Worm (Caenorhabditis elegans) whole organism, L4 larva: Measurements from ENCODE around the gene smg-4.

Source experiments
- arid-1 ChIP-seq: fragments of 200-800 bp; sonication (Bioruptor generic); conservative IDR thresholded peaks from 2 replicates; pipeline ENCODE4 v1.3.6; 2022; ENCODE audit warnings: missing genetic modification reagents, missing genetic modification characterization, missing compliant biosample characterization
- cey-2 ChIP-seq: sonication (generic microtip); optimal IDR thresholded peaks from 3 replicates; lab custom pipeline; 2017; ENCODE audit warnings: missing genetic modification characterization, mild to moderate bottlenecking, missing compliant biosample characterization, antibody characterized with exemption, borderline replicate concordance; ENCODE audit not compliant: insufficient read depth
- hmg-1.1 ChIP-seq: fragments of 200-800 bp; sonication (Bioruptor generic); IDR thresholded peaks from 2 replicates; pipeline ENCODE4 v1.3.6; 2022; ENCODE audit warnings: missing genetic modification reagents, missing genetic modification characterization, missing compliant biosample characterization
- jun-1 ChIP-seq: fragments of 150-350 bp; optimal IDR thresholded peaks from 2 replicates; lab custom pipeline; 2014; ENCODE audit warnings: missing biosample characterization, missing genetic modification reagents, missing genetic modification characterization
- lin-15B ChIP-seq: fragments of 150-350 bp; sonication (generic microtip); optimal IDR thresholded peaks from 3 replicates; lab custom pipeline; 2014; ENCODE audit warnings: missing biosample characterization, missing genetic modification characterization
- lin-29 ChIP-seq: fragments of 200-800 bp; sonication (Bioruptor generic); IDR thresholded peaks from 2 replicates; pipeline ENCODE4 v1.3.6; 2022; ENCODE audit warnings: missing genetic modification reagents, missing genetic modification characterization, missing compliant biosample characterization
- mep-1 ChIP-seq: fragments of 150-350 bp; sonication (generic microtip); optimal IDR thresholded peaks from 3 replicates; lab custom pipeline; 2014; ENCODE audit warnings: missing biosample characterization, missing genetic modification characterization
- nhr-25 ChIP-seq: sonication (generic microtip); optimal IDR thresholded peaks from 2 replicates; lab custom pipeline; 2017; ENCODE audit warnings: missing genetic modification characterization, mild to moderate bottlenecking, missing compliant biosample characterization, antibody characterized with exemption, moderate library complexity, borderline replicate concordance; ENCODE audit not compliant: insufficient read depth
- nhr-28 ChIP-seq: fragments of 150-350 bp; optimal IDR thresholded peaks from 2 replicates; lab custom pipeline; 2014; ENCODE audit warnings: missing biosample characterization, missing genetic modification characterization
- nhr-76 ChIP-seq: fragments of 150-350 bp; optimal IDR thresholded peaks from 2 replicates; lab custom pipeline; 2014; ENCODE audit warnings: missing biosample characterization, missing genetic modification characterization
- skn-1 ChIP-seq: fragments of 150-350 bp; optimal IDR thresholded peaks from 2 replicates; lab custom pipeline; 2014; ENCODE audit warnings: missing biosample characterization, missing genetic modification characterization
- snpc-4 ChIP-seq: fragments of 150-350 bp; optimal IDR thresholded peaks from 2 replicates; lab custom pipeline; 2014; ENCODE audit warnings: missing biosample characterization, missing genetic modification characterization
- unc-130 ChIP-seq: sonication (generic microtip); optimal IDR thresholded peaks from 2 replicates; lab custom pipeline; 2016; ENCODE audit warnings: missing genetic modification reagents, missing genetic modification characterization, missing compliant biosample characterization

ce11 chrV:9731852-9732251, 45.7 kb downstream of the smg-4 start:
- TF ChIP-seq lin-29 (GFP tag; lab: Robert Waterston, UW), result no peak
- TF ChIP-seq skn-1 (tag; lab: Kevin White, UChicago), result no peak
- TF ChIP-seq snpc-4 (tag; lab: Kevin White, UChicago), result no peak
- no peak for TF ChIP-seq unc-130
- no peak for TF ChIP-seq jun-1 (tag; lab: Kevin White, UChicago)
- no peak for TF ChIP-seq lin-15B
- TF ChIP-seq hmg-1.1 (GFP tag; lab: Robert Waterston, UW), result no peak
- TF ChIP-seq arid-1 (GFP tag; lab: Robert Waterston, UW), result no peak
- TF ChIP-seq cey-2 (tag; lab: Kevin White, UChicago), result no peak
- TF ChIP-seq nhr-25 (tag; lab: Kevin White, UChicago), result no peak
- no peak for TF ChIP-seq mep-1 (tag; lab: Kevin White, UChicago)
- no peak for TF ChIP-seq nhr-76 (tag; lab: Kevin White, UChicago)
- TF ChIP-seq nhr-28 (tag; lab: Kevin White, UChicago), result no peak
